Fruit fly (Drosophila melanogaster) whole organism, embryonic: ENCODE data around the gene CG31288.

ENCODE experiments used
- CG10321 ChIP-seq: fragments of 200-800 bp; sonication (Bioruptor generic); IDR thresholded peaks from 2 replicates; pipeline ENCODE4 v1.3.6; 2022; ENCODE audit warnings: missing biosample characterization, missing genetic modification characterization
- CG16779 ChIP-seq: fragments of 200-800 bp; sonication (Bioruptor generic); IDR thresholded peaks from 2 replicates; pipeline ENCODE4 v1.3.6; 2022; ENCODE audit warnings: missing biosample characterization, missing genetic modification characterization
- CG17802 ChIP-seq: fragments of 200-800 bp; sonication (Bioruptor generic); optimal IDR thresholded peaks from 2 replicates; lab custom pipeline; 2018; ENCODE audit warnings: missing biosample characterization, mild to moderate bottlenecking, missing genetic modification characterization, moderate library complexity
- CG8478 ChIP-seq: fragments of >200 bp; optimal IDR thresholded peaks from 2 replicates; lab custom pipeline; 2018
- CrebB ChIP-seq: fragments of 200-800 bp; sonication (Bioruptor generic); optimal IDR thresholded peaks from 3 replicates; lab custom pipeline; 2018; ENCODE audit warnings: missing biosample characterization, mild to moderate bottlenecking, missing genetic modification characterization
- Dfd ChIP-seq, 2 experiments: fragments of >200 bp; optimal IDR thresholded peaks; 2 replicates each; lab custom pipeline; 2017; ENCODE audit warnings: missing biosample characterization in 2 of 2, missing genetic modification characterization in 2 of 2
- Spps ChIP-seq: fragments of 200-800 bp; sonication (Bioruptor generic); optimal IDR thresholded peaks from 2 replicates; lab custom pipeline; 2018; ENCODE audit warnings: missing biosample characterization, mild to moderate bottlenecking, missing genetic modification characterization
- Trl ChIP-seq, 3 experiments: fragments of >200 bp in 2 of 3; fragments of 200-800 bp in 1 of 3; sonication (Bioruptor generic) in 1 of 3; optimal IDR thresholded peaks; 2 replicates in 1 of 3; 3 replicates in 2 of 3; lab custom pipeline; 2016 to 2017; ENCODE audit warnings: missing biosample characterization in 1 of 3, missing genetic modification characterization in 1 of 3
- grn ChIP-seq: fragments of 200-800 bp; sonication (Bioruptor generic); optimal IDR thresholded peaks from 3 replicates; lab custom pipeline; 2017; ENCODE audit warnings: missing biosample characterization, missing genetic modification characterization
- ro ChIP-seq: fragments of 200-800 bp; sonication (Bioruptor generic); IDR thresholded peaks from 2 replicates; pipeline ENCODE4 v1.3.6; 2022; ENCODE audit warnings: missing biosample characterization, missing genetic modification characterization

DNA sequence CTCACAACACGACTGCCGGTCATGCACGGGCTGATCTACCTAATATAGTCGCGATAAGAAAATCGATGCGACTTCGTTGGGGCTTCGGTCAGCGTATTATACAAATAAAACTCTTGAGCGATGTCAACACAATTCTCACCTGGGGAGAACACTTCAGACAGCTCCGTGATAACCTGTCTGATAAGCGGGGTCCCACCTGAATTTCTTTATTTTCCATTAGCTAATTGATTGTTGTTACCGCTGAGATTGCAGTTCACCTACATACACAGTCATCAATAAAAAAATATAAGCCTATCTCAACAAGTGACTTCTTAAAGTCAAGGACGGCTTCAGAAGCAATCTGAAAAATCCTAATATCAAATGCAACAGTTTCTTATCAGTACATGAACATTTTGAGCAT, 47.5 kb upstream of the CG31288 start, which contains the start of gene tobi:
- TF ChIP-seq Spps (tag; lab: Kevin White, UChicago) (no peak), CrebB (tag; lab: Kevin White, UChicago) (no peak), ro (GFP tag; lab: Robert Waterston, UW) (no peak), Trl (optimal IDR thresholded peaks at IDR 0.05; lab: Kevin White, UChicago) (no peak), Trl (GFP tag; optimal IDR thresholded peaks at IDR 0.05; lab: Kevin White, UChicago) (no peak), Dfd (GFP tag; optimal IDR thresholded peaks at IDR 0.05; lab: Kevin White, UChicago) (no peak), grn (GFP tag; lab: Kevin White, UChicago) (no peak), CG16779 (GFP tag; lab: Robert Waterston, UW) (no peak), CG10321 (GFP tag; lab: Robert Waterston, UW) (no peak), CG8478 (no peak), CG17802 (no peak)
